Fruit fly (Drosophila melanogaster): Measurements from ENCODE around the gene CG3226.

The CG3226 gene

dm6 chrX:6703237-6703636, 49.2 kb upstream of the CG3226 start (continued):
- TF ChIP-seq unpg (GFP tag; optimal IDR thresholded peaks at IDR 0.05) (no peak), chif (GFP tag; optimal IDR thresholded peaks at IDR 0.05) (no peak), CG7271 (tag; optimal IDR thresholded peaks at IDR 0.05) (no peak)

dm6 chrX:6702591-6702990, 48.5 kb upstream of the CG3226 start:
- TF ChIP-seq abd-A (tag; optimal IDR thresholded peaks at IDR 0.05) = peak; percentile 29
- TF ChIP-seq ATbp (GFP tag; optimal IDR thresholded peaks at IDR 0.05) = peak; percentile 34
- TF ChIP-seq kni (GFP tag; optimal IDR thresholded peaks at IDR 0.05) = peak; percentile 48
- 0 out of 3 replicates have a peak, but pooled peaks have one; percentile 59 for TF ChIP-seq CG2199 (GFP tag; IDR thresholded peaks at IDR 0.05)
- peak; percentile 83 for TF ChIP-seq CG4360 (GFP tag; IDR thresholded peaks at IDR 0.05)
- no peak for TF ChIP-seq p53 (GFP tag; optimal IDR thresholded peaks at IDR 0.05)
- TF ChIP-seq zf30C (GFP tag; optimal IDR thresholded peaks at IDR 0.05) = peak; percentile 14
- TF ChIP-seq CG1792 (GFP tag; optimal IDR thresholded peaks at IDR 0.05) = no peak
- TF ChIP-seq Aef1 (GFP tag; IDR thresholded peaks at IDR 0.05) = no peak
- TF ChIP-seq CG32772 (GFP tag; IDR thresholded peaks at IDR 0.05) = 0 out of 2 replicates have a peak, but pooled peaks have one; percentile 30
- no peak for TF ChIP-seq CG6254 (GFP tag; optimal IDR thresholded peaks at IDR 0.05)
- peak; percentile 52 for TF ChIP-seq CG5180 (GFP tag; optimal IDR thresholded peaks at IDR 0.05)
- peak; percentile 86 for TF ChIP-seq cg (GFP tag; optimal IDR thresholded peaks at IDR 0.05)
- peak; percentile 86 for TF ChIP-seq sqz (GFP tag; optimal IDR thresholded peaks at IDR 0.05)
- TF ChIP-seq Dbx (GFP tag; IDR thresholded peaks at IDR 0.05) = no peak
- no peak for TF ChIP-seq CG7745 (tag; optimal IDR thresholded peaks at IDR 0.05)
- no peak for TF ChIP-seq CG7963 (GFP tag; IDR thresholded peaks at IDR 0.05; ENCODE audit: partially characterized antibody)
- peak; percentile 44; the same call in 1 of the 2 replicates for TF ChIP-seq chm (GFP tag; IDR thresholded peaks at IDR 0.05)
- peak; percentile 50 for TF ChIP-seq CG8924 (tag; optimal IDR thresholded peaks at IDR 0.05)
- TF ChIP-seq E2f2 (GFP tag; IDR thresholded peaks at IDR 0.05) = no peak

dm6 chrX:6702028-6702433, 48.0 kb upstream of the CG3226 start:
- peak; percentile 18 for TF ChIP-seq CG10147 (GFP tag; optimal IDR thresholded peaks at IDR 0.05)
- 0 out of 2 replicates have a peak, but pooled peaks have one; percentile 25 for TF ChIP-seq ap (GFP tag; IDR thresholded peaks at IDR 0.05)
- TF ChIP-seq pum (GFP tag; optimal IDR thresholded peaks at IDR 0.05) = peak; percentile 51
- TF ChIP-seq Dbx (GFP tag; IDR thresholded peaks at IDR 0.05) = no peak
- no peak for TF ChIP-seq ftz-f1 (GFP tag; optimal IDR thresholded peaks at IDR 0.05)
- TF ChIP-seq inv (GFP tag; IDR thresholded peaks at IDR 0.05; ENCODE audit: partially characterized antibody) = no peak
- peak; percentile 1 for TF ChIP-seq fd64A (GFP tag; optimal IDR thresholded peaks at IDR 0.05)
- peak; percentile 65 for TF ChIP-seq bab2 (GFP tag; optimal IDR thresholded peaks at IDR 0.05)
- TF ChIP-seq CG12391 (tag; optimal IDR thresholded peaks at IDR 0.05) = peak; percentile 72
- no peak for TF ChIP-seq CG7928 (GFP tag; optimal IDR thresholded peaks at IDR 0.05)
- TF ChIP-seq CG10267 (tag; optimal IDR thresholded peaks at IDR 0.05) = peak; percentile 63
- peak; percentile 29 for TF ChIP-seq CG4820 (GFP tag; optimal IDR thresholded peaks at IDR 0.05)
- TF ChIP-seq CG14441 (GFP tag; IDR thresholded peaks at IDR 0.05) = peak; percentile 84
- TF ChIP-seq CG12659 (GFP tag; optimal IDR thresholded peaks at IDR 0.05) = peak; percentile 56
- TF ChIP-seq CG2120 (GFP tag; optimal IDR thresholded peaks at IDR 0.05) = no peak
- TF ChIP-seq ro (GFP tag; IDR thresholded peaks at IDR 0.05) = 0 out of 2 replicates have a peak, but pooled peaks have one; percentile 19
- TF ChIP-seq HmgZ (tag; optimal IDR thresholded peaks at IDR 0.05) = no peak
- peak; percentile 22 for TF ChIP-seq shn (GFP tag; optimal IDR thresholded peaks at IDR 0.05)
- TF ChIP-seq CG5245 (GFP tag; optimal IDR thresholded peaks at IDR 0.05) = peak; percentile 11
- peak; percentile 16 for TF ChIP-seq CG12299 (tag; optimal IDR thresholded peaks at IDR 0.05)
- TF ChIP-seq al (GFP tag; IDR thresholded peaks at IDR 0.05) = no peak
- TF ChIP-seq cas (GFP tag; IDR thresholded peaks at IDR 0.05) = no peak
- no peak for TF ChIP-seq MESR4 (GFP tag; optimal IDR thresholded peaks at IDR 0.05)
- TF ChIP-seq stc (GFP tag; IDR thresholded peaks at IDR 0.05) = peak; percentile 72
- peak; percentile 82 for TF ChIP-seq CG17361 (GFP tag; IDR thresholded peaks at IDR 0.05)
- TF ChIP-seq unc-4 (GFP tag; IDR thresholded peaks at IDR 0.05; ENCODE audit: partially characterized antibody) = no peak
- no peak for TF ChIP-seq Stat92E (GFP tag; optimal IDR thresholded peaks at IDR 0.05)

All from whole organism, embryonic.